Worm (Caenorhabditis elegans) whole organism, L4 larva: Measurements from ENCODE around the gene inpp-1.

ENCODE experiments used
- D1046.2 ChIP-seq: fragments of 200-800 bp; sonication (Bioruptor generic); IDR thresholded peaks from 2 replicates; pipeline ENCODE4 v1.3.6; 2022; ENCODE audit warnings: missing genetic modification characterization, missing compliant biosample characterization
- F49E8.2 ChIP-seq: sonication (generic microtip); optimal IDR thresholded peaks from 2 replicates; lab custom pipeline; 2016; ENCODE audit warnings: missing compliant biosample characterization, mild to moderate bottlenecking, missing genetic modification characterization, borderline replicate concordance
- T26A8.4 ChIP-seq: fragments of 200-800 bp; sonication (Bioruptor generic); IDR thresholded peaks from 2 replicates; pipeline ENCODE4 v1.3.6; 2022; ENCODE audit warnings: missing genetic modification characterization, missing compliant biosample characterization
- Y105C5A.15 ChIP-seq: fragments of 200-800 bp; sonication (Bioruptor generic); IDR thresholded peaks from 2 replicates; pipeline ENCODE4 v1.3.6; 2022; ENCODE audit warnings: missing genetic modification characterization, missing compliant biosample characterization
- Y48G9A.11 ChIP-seq: fragments of 200-800 bp; sonication (Bioruptor generic); IDR thresholded peaks from 2 replicates; pipeline ENCODE4 v1.3.6; 2022; ENCODE audit warnings: missing genetic modification reagents, missing genetic modification characterization, missing compliant biosample characterization
- Y5F2A.4 ChIP-seq: fragments of 200-800 bp; sonication (Bioruptor generic); optimal IDR thresholded peaks from 2 replicates; lab custom pipeline; 2018; ENCODE audit warnings: mild to moderate bottlenecking, missing genetic modification characterization, missing compliant biosample characterization
- Y75B8A.6 ChIP-seq: fragments of 200-800 bp; sonication (Bioruptor generic); IDR thresholded peaks from 2 replicates; pipeline ENCODE4 v1.3.6; 2022; ENCODE audit warnings: missing genetic modification reagents, missing genetic modification characterization, missing compliant biosample characterization
- arid-1 ChIP-seq: fragments of 200-800 bp; sonication (Bioruptor generic); conservative IDR thresholded peaks from 2 replicates; pipeline ENCODE4 v1.3.6; 2022; ENCODE audit warnings: missing genetic modification reagents, missing genetic modification characterization, missing compliant biosample characterization
- attf-4 ChIP-seq: sonication (generic microtip); optimal IDR thresholded peaks from 3 replicates; lab custom pipeline; 2017; ENCODE audit warnings: missing biosample characterization, missing genetic modification characterization
- ceh-20 ChIP-seq: fragments of 200-800 bp; sonication (Bioruptor generic); IDR thresholded peaks from 2 replicates; pipeline ENCODE4 v1.3.6; 2022; ENCODE audit warnings: missing genetic modification reagents, missing genetic modification characterization, missing compliant biosample characterization
- ceh-82 ChIP-seq: sonication (generic microtip); optimal IDR thresholded peaks from 2 replicates; lab custom pipeline; 2017; ENCODE audit warnings: missing biosample characterization, missing genetic modification characterization
- ctbp-1 ChIP-seq: fragments of 200-800 bp; sonication (Bioruptor generic); IDR thresholded peaks from 2 replicates; pipeline ENCODE4 v1.3.6; 2022; ENCODE audit warnings: missing genetic modification reagents, missing genetic modification characterization, missing compliant biosample characterization
- daf-12 ChIP-seq: fragments of 150-350 bp; optimal IDR thresholded peaks from 2 replicates; lab custom pipeline; 2014; ENCODE audit warnings: missing biosample characterization, missing genetic modification reagents, missing genetic modification characterization
- dmd-6 ChIP-seq: fragments of 200-800 bp; sonication (Bioruptor generic); IDR thresholded peaks from 2 replicates; pipeline ENCODE4 v1.3.6; 2022; ENCODE audit warnings: missing genetic modification reagents, missing genetic modification characterization, missing compliant biosample characterization
- dmd-8 ChIP-seq: fragments of 200-800 bp; sonication (Bioruptor generic); IDR thresholded peaks from 2 replicates; pipeline ENCODE4 v1.3.6; 2022; ENCODE audit warnings: missing genetic modification characterization, missing compliant biosample characterization
- dpl-1 ChIP-seq: fragments of 150-350 bp; optimal IDR thresholded peaks from 2 replicates; lab custom pipeline; 2014; ENCODE audit warnings: missing biosample characterization, missing genetic modification reagents, missing genetic modification characterization
- dve-1 ChIP-seq: sonication (generic microtip); optimal IDR thresholded peaks from 2 replicates; lab custom pipeline; 2017; ENCODE audit warnings: antibody characterized with exemption, mild to moderate bottlenecking, missing genetic modification characterization, missing compliant biosample characterization; ENCODE audit not compliant: insufficient read depth
- egl-27 ChIP-seq: sonication (generic microtip); optimal IDR thresholded peaks from 3 replicates; lab custom pipeline; 2017; ENCODE audit warnings: missing biosample characterization, missing genetic modification reagents, missing genetic modification characterization
- fos-1 ChIP-seq: fragments of 150-350 bp; optimal IDR thresholded peaks from 2 replicates; lab custom pipeline; 2014; ENCODE audit warnings: missing biosample characterization, missing genetic modification characterization
- hif-1 ChIP-seq, 2 experiments: sonication (generic microtip); optimal IDR thresholded peaks; 2 replicates each; lab custom pipeline; 2016 to 2017; ENCODE audit warnings: missing compliant biosample characterization in 2 of 2, missing genetic modification characterization in 2 of 2, missing genetic modification reagents in 2 of 2, missing genotype in 2 of 2, mild to moderate bottlenecking in 1 of 2
- hlh-11 ChIP-seq: fragments of 200-800 bp; sonication (Bioruptor generic); optimal IDR thresholded peaks from 2 replicates; lab custom pipeline; 2018; ENCODE audit warnings: mild to moderate bottlenecking, missing genetic modification characterization, missing compliant biosample characterization
- hlh-30 ChIP-seq: sonication (generic microtip); optimal IDR thresholded peaks from 2 replicates; lab custom pipeline; 2017; ENCODE audit warnings: antibody characterized with exemption, mild to moderate bottlenecking, missing genetic modification characterization, missing compliant biosample characterization; ENCODE audit not compliant: insufficient read depth
- hmg-1.1 ChIP-seq: fragments of 200-800 bp; sonication (Bioruptor generic); IDR thresholded peaks from 2 replicates; pipeline ENCODE4 v1.3.6; 2022; ENCODE audit warnings: missing genetic modification reagents, missing genetic modification characterization, missing compliant biosample characterization
- jun-1 ChIP-seq: fragments of 150-350 bp; optimal IDR thresholded peaks from 2 replicates; lab custom pipeline; 2014; ENCODE audit warnings: missing biosample characterization, missing genetic modification reagents, missing genetic modification characterization
- lim-7 ChIP-seq: fragments of 200-800 bp; sonication (Bioruptor generic); IDR thresholded peaks from 2 replicates; pipeline ENCODE4 v1.3.6; 2022; ENCODE audit warnings: missing genetic modification characterization, missing compliant biosample characterization
- lin-1 ChIP-seq: fragments of 200-800 bp; sonication (Bioruptor generic); IDR thresholded peaks from 2 replicates; pipeline ENCODE4 v1.3.6; 2022; ENCODE audit warnings: missing genetic modification reagents, missing genetic modification characterization, missing compliant biosample characterization
- lin-13 ChIP-seq: fragments of 150-350 bp; optimal IDR thresholded peaks from 2 replicates; lab custom pipeline; 2014; ENCODE audit warnings: missing biosample characterization, missing genetic modification reagents, missing genetic modification characterization
- lin-38 ChIP-seq: fragments of 200-800 bp; sonication (Bioruptor generic); IDR thresholded peaks from 2 replicates; pipeline ENCODE4 v1.3.6; 2022; ENCODE audit warnings: missing genetic modification reagents, missing genetic modification characterization, missing compliant biosample characterization
- lir-3 ChIP-seq: sonication (generic microtip); optimal IDR thresholded peaks from 2 replicates; lab custom pipeline; 2016; ENCODE audit warnings: mild to moderate bottlenecking, missing genetic modification characterization, missing compliant biosample characterization
- lsy-2 ChIP-seq, 2 experiments: fragments of 150-350 bp in 1 of 2; sonication (generic microtip) in 1 of 2; optimal IDR thresholded peaks; 2 replicates each; lab custom pipeline; 2014 to 2017; ENCODE audit warnings: missing biosample characterization in 2 of 2, missing genetic modification characterization in 2 of 2
- madf-9 ChIP-seq: fragments of 200-800 bp; sonication (Bioruptor generic); conservative IDR thresholded peaks from 2 replicates; pipeline ENCODE4 v1.3.6; 2022; ENCODE audit warnings: missing genetic modification reagents, missing genetic modification characterization, missing compliant biosample characterization
- mep-1 ChIP-seq: fragments of 150-350 bp; sonication (generic microtip); optimal IDR thresholded peaks from 3 replicates; lab custom pipeline; 2014; ENCODE audit warnings: missing biosample characterization, missing genetic modification characterization
- mxl-3 ChIP-seq: fragments of 200-800 bp; sonication (Bioruptor generic); optimal IDR thresholded peaks from 2 replicates; lab custom pipeline; 2018; ENCODE audit warnings: mild to moderate bottlenecking, missing genetic modification characterization, missing compliant biosample characterization
- nhr-28 ChIP-seq: fragments of 150-350 bp; optimal IDR thresholded peaks from 2 replicates; lab custom pipeline; 2014; ENCODE audit warnings: missing biosample characterization, missing genetic modification characterization
- nhr-41 ChIP-seq: fragments of 200-800 bp; sonication (Bioruptor generic); IDR thresholded peaks from 2 replicates; pipeline ENCODE4 v1.3.6; 2022; ENCODE audit warnings: missing genetic modification reagents, missing genetic modification characterization, missing compliant biosample characterization
- nhr-42 ChIP-seq: fragments of 200-800 bp; sonication (Bioruptor generic); IDR thresholded peaks from 2 replicates; pipeline ENCODE4 v1.3.6; 2022; ENCODE audit warnings: missing genetic modification characterization, missing compliant biosample characterization
- nhr-76 ChIP-seq: fragments of 150-350 bp; optimal IDR thresholded peaks from 2 replicates; lab custom pipeline; 2014; ENCODE audit warnings: missing biosample characterization, missing genetic modification characterization
- pha-4 ChIP-seq, 2 experiments: fragments of 150-350 bp in 1 of 2; fragments of 200-800 bp in 1 of 2; sonication (Bioruptor generic) in 1 of 2; IDR thresholded peaks in 1 of 2; optimal IDR thresholded peaks in 1 of 2; 2 replicates each; pipeline versions ENCODE4 v1.3.6 to Lab custom; 2014 to 2022; ENCODE audit warnings: missing genetic modification characterization in 2 of 2, missing genetic modification reagents in 2 of 2, missing biosample characterization in 1 of 2, missing compliant biosample characterization in 1 of 2
- php-3 ChIP-seq: fragments of 200-800 bp; sonication (Bioruptor generic); IDR thresholded peaks from 2 replicates; pipeline ENCODE4 v1.3.6; 2022; ENCODE audit warnings: missing genetic modification reagents, missing genetic modification characterization, missing compliant biosample characterization
- saeg-2 ChIP-seq: fragments of 200-800 bp; sonication (Bioruptor generic); IDR thresholded peaks from 2 replicates; pipeline ENCODE4 v1.3.6; 2022; ENCODE audit warnings: missing genetic modification reagents, missing genetic modification characterization, missing compliant biosample characterization
- sdz-12 ChIP-seq: fragments of 200-800 bp; sonication (Bioruptor generic); optimal IDR thresholded peaks from 2 replicates; lab custom pipeline; 2018; ENCODE audit warnings: mild to moderate bottlenecking, missing genetic modification characterization, missing compliant biosample characterization
- tag-97 ChIP-seq: fragments of 200-800 bp; sonication (Bioruptor generic); IDR thresholded peaks from 2 replicates; pipeline ENCODE4 v1.3.6; 2022; ENCODE audit warnings: missing genetic modification characterization, missing compliant biosample characterization
- tra-1 ChIP-seq: fragments of 200-800 bp; sonication (Bioruptor generic); IDR thresholded peaks from 2 replicates; pipeline ENCODE4 v1.3.6; 2022; ENCODE audit warnings: missing genetic modification reagents, missing genetic modification characterization, missing compliant biosample characterization
- unc-130 ChIP-seq: sonication (generic microtip); optimal IDR thresholded peaks from 2 replicates; lab custom pipeline; 2016; ENCODE audit warnings: missing genetic modification reagents, missing genetic modification characterization, missing compliant biosample characterization
- unc-62 ChIP-seq, 3 experiments: fragments of 150-350 bp in 1 of 3; sonication (generic microtip); optimal IDR thresholded peaks in 2 of 3; peaks in 1 of 3; 1 replicate in 1 of 3; 2 replicates in 2 of 3; lab custom pipeline; 2014 to 2017; ENCODE audit warnings: missing biosample characterization in 3 of 3, missing genetic modification characterization in 3 of 3, missing genetic modification reagents in 3 of 3, missing genotype in 1 of 3
- vab-7 ChIP-seq: fragments of 200-800 bp; sonication (Bioruptor generic); IDR thresholded peaks from 2 replicates; pipeline ENCODE4 v1.3.6; 2022; ENCODE audit warnings: missing genetic modification reagents, missing genetic modification characterization, missing compliant biosample characterization
- zfp-3 ChIP-seq: fragments of 200-800 bp; sonication (Bioruptor generic); conservative IDR thresholded peaks from 2 replicates; pipeline ENCODE4 v1.3.6; 2022; ENCODE audit warnings: missing genetic modification reagents, missing genetic modification characterization, missing compliant biosample characterization
- ztf-11 ChIP-seq: fragments of 150-350 bp; optimal IDR thresholded peaks from 2 replicates; lab custom pipeline; 2014; ENCODE audit warnings: missing biosample characterization, missing genetic modification characterization

inpp-1 gene

DNA sequence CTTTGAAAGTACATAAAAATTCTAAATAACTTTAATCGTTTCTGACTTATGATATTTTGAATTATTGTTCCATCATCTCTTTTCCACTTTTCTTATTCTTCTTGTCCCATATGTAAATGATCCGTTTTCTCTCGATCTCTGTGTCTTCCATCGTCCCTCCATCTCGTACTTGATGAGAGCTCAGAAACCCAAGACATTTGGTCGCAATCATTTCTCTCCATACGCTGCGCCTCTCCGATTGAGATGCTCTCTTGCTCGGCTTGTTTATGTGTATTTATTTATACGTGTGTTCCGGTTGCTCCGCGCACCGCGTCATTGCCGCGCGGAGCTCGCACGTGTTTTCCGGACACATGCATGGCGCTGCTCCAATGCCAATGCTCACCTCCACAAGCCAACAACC lies 37.7 kb upstream of the inpp-1 start (continued):
- TF ChIP-seq tag-97 (GFP tag; lab: Robert Waterston, UW) = no peak
- 0 out of 2 replicates have a peak, but pooled peaks have one; percentile 12 for TF ChIP-seq lin-38 (GFP tag; lab: Robert Waterston, UW)
- TF ChIP-seq tra-1 = no peak
- peak; percentile 7 for TF ChIP-seq hlh-11 (tag; lab: Kevin White, UChicago)
- TF ChIP-seq lin-13 (GFP tag; lab: Kevin White, UChicago) = no peak

DNA sequence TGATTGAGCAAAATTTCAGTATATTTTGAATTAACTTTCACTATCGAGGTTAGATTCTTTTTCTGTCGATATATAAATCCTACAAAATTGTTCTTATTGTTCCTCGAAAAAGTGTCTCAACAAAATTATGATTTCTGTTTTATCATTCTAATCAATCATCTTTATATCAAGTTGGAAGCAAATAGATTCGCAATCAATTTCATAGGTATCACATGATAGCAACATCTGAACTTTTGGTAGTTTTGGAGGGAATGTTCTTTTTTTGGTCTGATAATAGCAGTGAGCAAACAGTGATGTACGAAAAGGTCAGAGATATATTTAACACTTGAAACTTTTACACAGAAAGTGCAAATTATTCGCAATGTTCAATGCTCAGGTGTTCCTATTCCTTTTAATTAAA lies 37.1 kb upstream of the inpp-1 start:
- TF ChIP-seq madf-9 (no peak), zfp-3 (GFP tag; lab: Robert Waterston, UW) (no peak), hmg-1.1 (GFP tag; lab: Robert Waterston, UW) (no peak), Y105C5A.15 (GFP tag; lab: Robert Waterston, UW) (no peak), nhr-41 (peak; percentile 44; the same call in 1 of the 2 replicates), arid-1 (0 out of 2 replicates have a peak, but pooled peaks have one; percentile 21), lir-3 (tag; lab: Kevin White, UChicago) (no peak), Y75B8A.6 (GFP tag; lab: Robert Waterston, UW) (no peak), ctbp-1 (no peak), ceh-82 (tag; lab: Kevin White, UChicago) (no peak), unc-130 (GFP tag; lab: Kevin White, UChicago) (no peak), ceh-20 (0 out of 2 replicates have a peak, but pooled peaks have one; percentile 51), nhr-28 (tag; lab: Kevin White, UChicago) (peak; percentile 78), sdz-12 (no peak), egl-27 (no peak), mxl-3 (peak; percentile 12), fos-1 (tag; lab: Kevin White, UChicago) (no peak), D1046.2 (no peak), ztf-11 (no peak), hif-1 (tag; optimal IDR thresholded peaks at IDR 0.05; lab: Kevin White, UChicago) (no peak), F49E8.2 (tag; lab: Kevin White, UChicago) (no peak), daf-12 (no peak), vab-7 (GFP tag; lab: Robert Waterston, UW) (no peak), lin-38 (GFP tag; lab: Robert Waterston, UW) (no peak), attf-4 (tag; lab: Kevin White, UChicago) (no peak), nhr-42 (GFP tag; lab: Robert Waterston, UW) (no peak), unc-62 (GFP tag; optimal IDR thresholded peaks at IDR 0.05 in 1 of 2; lab: Kevin White, UChicago) (no peak), unc-62 (tag; optimal IDR thresholded peaks at IDR 0.05; lab: Kevin White, UChicago) (no peak), dve-1 (tag; lab: Kevin White, UChicago) (peak; percentile 84), nhr-76 (tag; lab: Kevin White, UChicago) (no peak), jun-1 (tag; lab: Kevin White, UChicago) (no peak), pha-4 (GFP tag; IDR thresholded peaks at IDR 0.05; lab: Robert Waterston, UW) (no peak), pha-4 (tag; optimal IDR thresholded peaks at IDR 0.05; lab: Kevin White, UChicago) (no peak), mep-1 (tag; lab: Kevin White, UChicago) (peak; percentile 5), T26A8.4 (GFP tag; lab: Robert Waterston, UW) (no peak), lim-7 (GFP tag; lab: Robert Waterston, UW) (no peak), dpl-1 (GFP tag; lab: Kevin White, UChicago) (no peak), php-3 (peak; percentile 91), dmd-8 (GFP tag; lab: Robert Waterston, UW) (no peak), hlh-11 (tag; lab: Kevin White, UChicago) (peak; percentile 52), Y48G9A.11 (GFP tag; lab: Robert Waterston, UW) (no peak), hlh-30 (peak; percentile 62), saeg-2 (GFP tag; lab: Robert Waterston, UW) (no peak), lsy-2 (tag; optimal IDR thresholded peaks at IDR 0.05; lab: Kevin White, UChicago) (peak in 1 of 2 experiments; percentile 26), Y5F2A.4 (no peak), dmd-6 (peak; percentile 75), lin-1 (no peak)
